Fruit fly (Drosophila melanogaster) whole organism, embryonic: Measurements from ENCODE around the gene CG14930.
A peak's percentile ranks its signal among the peaks of the same experiment; 100 is the strongest.

Experiments
- Atf3 ChIP-seq: fragments of 200-800 bp; sonication (Bioruptor generic); optimal IDR thresholded peaks from 3 replicates; lab custom pipeline; 2016; ENCODE audit warnings: missing biosample characterization, missing genetic modification characterization
- CG10274 ChIP-seq: fragments of 200-800 bp; sonication (Bioruptor generic); optimal IDR thresholded peaks from 3 replicates; lab custom pipeline; 2017; ENCODE audit warnings: missing biosample characterization, mild to moderate bottlenecking, missing genetic modification characterization
- CG10431 ChIP-seq: fragments of 200-800 bp; sonication (Bioruptor generic); optimal IDR thresholded peaks from 3 replicates; lab custom pipeline; 2018; ENCODE audit warnings: missing biosample characterization, mild to moderate bottlenecking, missing genetic modification characterization
- CG11723 ChIP-seq: fragments of 200-800 bp; sonication (Bioruptor generic); optimal IDR thresholded peaks from 2 replicates; lab custom pipeline; 2017; ENCODE audit warnings: missing biosample characterization, mild to moderate bottlenecking, missing genetic modification characterization
- CG13775 ChIP-seq: fragments of 200-800 bp; sonication (Bioruptor generic); optimal IDR thresholded peaks from 3 replicates; lab custom pipeline; 2017; ENCODE audit warnings: missing biosample characterization, mild to moderate bottlenecking, missing genetic modification characterization
- CG13894 ChIP-seq: fragments of 200-800 bp; sonication (Bioruptor generic); optimal IDR thresholded peaks from 3 replicates; lab custom pipeline; 2018; ENCODE audit warnings: missing biosample characterization, mild to moderate bottlenecking, missing genetic modification characterization, moderate library complexity
- CG1529 ChIP-seq: fragments of 200-800 bp; sonication (Bioruptor generic); optimal IDR thresholded peaks from 3 replicates; lab custom pipeline; 2018; ENCODE audit warnings: missing biosample characterization, missing genetic modification characterization
- CG15514 ChIP-seq: fragments of 200-800 bp; sonication (Bioruptor generic); optimal IDR thresholded peaks from 3 replicates; lab custom pipeline; 2017; ENCODE audit warnings: missing biosample characterization, missing genetic modification characterization, mild to moderate bottlenecking, moderate library complexity, missing genetic modification reagents
- CG17359 ChIP-seq: fragments of 200-800 bp; sonication (Bioruptor generic); optimal IDR thresholded peaks from 3 replicates; lab custom pipeline; 2018; ENCODE audit warnings: missing biosample characterization, mild to moderate bottlenecking, missing genetic modification characterization, moderate library complexity
- CG32772 ChIP-seq: fragments of 200-800 bp; sonication (Bioruptor generic); IDR thresholded peaks from 2 replicates; pipeline ENCODE4 v1.3.6; 2022; ENCODE audit warnings: missing biosample characterization, missing genetic modification characterization
- CG6272 ChIP-seq: fragments of 200-800 bp; sonication (Bioruptor generic); IDR thresholded peaks from 2 replicates; pipeline ENCODE4 v1.3.6; 2022; ENCODE audit warnings: missing biosample characterization, missing genetic modification characterization
- CG6765 ChIP-seq: fragments of 200-800 bp; sonication (Bioruptor generic); optimal IDR thresholded peaks from 3 replicates; lab custom pipeline; 2017; ENCODE audit warnings: missing biosample characterization, mild to moderate bottlenecking, missing genetic modification characterization
- CG7357 ChIP-seq: fragments of 200-800 bp; sonication (Bioruptor generic); IDR thresholded peaks from 3 replicates; pipeline ENCODE4 v1.3.6; 2022; ENCODE audit warnings: missing biosample characterization, missing genetic modification characterization
- CG9797 ChIP-seq: fragments of 200-800 bp; sonication (Bioruptor generic); optimal IDR thresholded peaks from 3 replicates; lab custom pipeline; 2018; ENCODE audit warnings: missing biosample characterization, mild to moderate bottlenecking, missing genetic modification characterization
- CG9876 ChIP-seq: fragments of 200-800 bp; sonication (Bioruptor generic); optimal IDR thresholded peaks from 2 replicates; lab custom pipeline; 2016; ENCODE audit warnings: missing biosample characterization, missing genetic modification characterization
- Chrac-16 ChIP-seq: fragments of 200-800 bp; sonication (Bioruptor generic); optimal IDR thresholded peaks from 3 replicates; lab custom pipeline; 2016; ENCODE audit warnings: missing biosample characterization, missing genetic modification characterization
- Deaf1 ChIP-seq: fragments of 200-800 bp; optimal IDR thresholded peaks from 3 replicates; lab custom pipeline; 2019; ENCODE audit warnings: missing biosample characterization, mild to moderate bottlenecking, missing genetic modification characterization, moderate library complexity
- Dp ChIP-seq: fragments of 200-800 bp; sonication (Bioruptor generic); optimal IDR thresholded peaks from 2 replicates; lab custom pipeline; 2018; ENCODE audit warnings: missing biosample characterization, mild to moderate bottlenecking, missing genetic modification characterization, moderate library complexity
- Gsc ChIP-seq: fragments of 200-800 bp; sonication (Bioruptor generic); IDR thresholded peaks from 2 replicates; pipeline ENCODE4 v1.3.6; 2022; ENCODE audit warnings: missing biosample characterization, missing genetic modification characterization
- HLH54F ChIP-seq: fragments of 200-800 bp; sonication (Bioruptor generic); optimal IDR thresholded peaks from 3 replicates; lab custom pipeline; 2016; ENCODE audit warnings: missing biosample characterization, missing genetic modification characterization
- Jarid2 ChIP-seq: fragments of 200-800 bp; sonication (Bioruptor generic); optimal IDR thresholded peaks from 3 replicates; lab custom pipeline; 2017; ENCODE audit warnings: mild to moderate bottlenecking, missing biosample characterization, missing genetic modification reagents, missing genetic modification characterization
- Lpt ChIP-seq: fragments of >200 bp; optimal IDR thresholded peaks from 2 replicates; lab custom pipeline; 2018; ENCODE audit warnings: missing biosample characterization, missing genetic modification characterization
- Mes4 ChIP-seq: fragments of 200-800 bp; sonication (Bioruptor generic); optimal IDR thresholded peaks from 2 replicates; lab custom pipeline; 2016; ENCODE audit warnings: missing biosample characterization, missing genetic modification characterization
- NK7.1 ChIP-seq: fragments of 200-800 bp; sonication (Bioruptor generic); optimal IDR thresholded peaks from 3 replicates; lab custom pipeline; 2016; ENCODE audit warnings: missing biosample characterization, missing genetic modification characterization
- Optix ChIP-seq: fragments of 200-800 bp; sonication (Bioruptor generic); IDR thresholded peaks from 3 replicates; pipeline ENCODE4 v1.3.6; 2022; ENCODE audit warnings: missing biosample characterization, missing genetic modification characterization
- Ssrp ChIP-seq: fragments of 200-800 bp; sonication (Bioruptor generic); optimal IDR thresholded peaks from 2 replicates; lab custom pipeline; 2018; ENCODE audit warnings: missing biosample characterization, mild to moderate bottlenecking, missing genetic modification characterization, moderate library complexity
- btn ChIP-seq: fragments of 200-800 bp; sonication (Bioruptor generic); optimal IDR thresholded peaks from 2 replicates; lab custom pipeline; 2016; ENCODE audit warnings: missing biosample characterization, missing genetic modification characterization
- cad ChIP-seq: fragments of >200 bp; optimal IDR thresholded peaks from 2 replicates; lab custom pipeline; 2017; ENCODE audit warnings: missing biosample characterization, missing genetic modification characterization
- caup ChIP-seq: fragments of 200-800 bp; sonication (Bioruptor generic); optimal IDR thresholded peaks from 3 replicates; lab custom pipeline; 2017; ENCODE audit warnings: missing biosample characterization, mild to moderate bottlenecking, missing genetic modification characterization, moderate library complexity; ENCODE audit not compliant: severe bottlenecking
- corto ChIP-seq: fragments of 200-800 bp; sonication (Bioruptor generic); optimal IDR thresholded peaks from 2 replicates; lab custom pipeline; 2016; ENCODE audit warnings: missing biosample characterization, mild to moderate bottlenecking, missing genetic modification characterization, moderate library complexity
- cwo ChIP-seq: fragments of 200-800 bp; sonication (Bioruptor generic); optimal IDR thresholded peaks from 3 replicates; lab custom pipeline; 2017; ENCODE audit warnings: missing biosample characterization, missing genetic modification characterization, mild to moderate bottlenecking, moderate library complexity, missing genetic modification reagents
- dmrt11E ChIP-seq: fragments of 200-800 bp; sonication (Bioruptor generic); optimal IDR thresholded peaks from 3 replicates; lab custom pipeline; 2018; ENCODE audit warnings: missing biosample characterization, mild to moderate bottlenecking, missing genetic modification characterization, moderate library complexity
- emc ChIP-seq: fragments of 200-800 bp; sonication (Bioruptor generic); optimal IDR thresholded peaks from 2 replicates; lab custom pipeline; 2016; ENCODE audit warnings: missing biosample characterization, missing genetic modification characterization
- eve ChIP-seq, 2 experiments: fragments of >200 bp; optimal IDR thresholded peaks; 2 replicates each; lab custom pipeline; 2017; ENCODE audit warnings: missing biosample characterization in 2 of 2, missing genetic modification characterization in 2 of 2
- eyg ChIP-seq: fragments of 200-800 bp; sonication (Bioruptor generic); optimal IDR thresholded peaks from 3 replicates; lab custom pipeline; 2016; ENCODE audit warnings: missing biosample characterization, missing genetic modification characterization
- fd64A ChIP-seq: fragments of 200-800 bp; sonication (Bioruptor generic); optimal IDR thresholded peaks from 3 replicates; lab custom pipeline; 2018; ENCODE audit warnings: missing biosample characterization, mild to moderate bottlenecking, missing genetic modification characterization
- lov ChIP-seq, 2 experiments: fragments of 200-800 bp in 1 of 2; fragments of >200 bp in 1 of 2; sonication (Bioruptor generic) in 1 of 2; IDR thresholded peaks in 1 of 2; optimal IDR thresholded peaks in 1 of 2; 2 replicates in 1 of 2; 3 replicates in 1 of 2; pipeline versions ENCODE4 v1.3.6 to Lab custom; 2017 to 2022; ENCODE audit warnings: missing biosample characterization in 1 of 2, missing genetic modification characterization in 1 of 2
- nerfin-1 ChIP-seq: fragments of 200-800 bp; sonication (Bioruptor generic); optimal IDR thresholded peaks from 3 replicates; lab custom pipeline; 2019; ENCODE audit warnings: missing biosample characterization, mild to moderate bottlenecking, missing genetic modification characterization, moderate library complexity
- org-1 ChIP-seq: fragments of 200-800 bp; sonication (Bioruptor generic); optimal IDR thresholded peaks from 2 replicates; lab custom pipeline; 2017; ENCODE audit warnings: missing biosample characterization, missing genetic modification characterization
- sc ChIP-seq, 3 experiments: fragments of >200 bp in 2 of 3; fragments of 200-800 bp in 1 of 3; sonication (Bioruptor generic) in 1 of 3; optimal IDR thresholded peaks; 2 replicates in 2 of 3; 3 replicates in 1 of 3; lab custom pipeline; 2017; ENCODE audit warnings: mild to moderate bottlenecking in 1 of 3, missing biosample characterization in 1 of 3, missing genetic modification characterization in 1 of 3, missing genetic modification reagents in 1 of 3
- sqz ChIP-seq: fragments of 200-800 bp; sonication (Bioruptor generic); optimal IDR thresholded peaks from 3 replicates; lab custom pipeline; 2018; ENCODE audit warnings: missing biosample characterization, mild to moderate bottlenecking, missing genetic modification characterization
- stwl ChIP-seq: fragments of 200-800 bp; sonication (Bioruptor generic); optimal IDR thresholded peaks from 3 replicates; lab custom pipeline; 2018; ENCODE audit warnings: missing biosample characterization, mild to moderate bottlenecking, missing genetic modification characterization, moderate library complexity
- tll ChIP-seq, 2 experiments: fragments of 200-800 bp in 1 of 2; fragments of >200 bp in 1 of 2; sonication (Bioruptor generic) in 1 of 2; optimal IDR thresholded peaks; 2 replicates each; lab custom pipeline; 2017 to 2019; ENCODE audit warnings: missing biosample characterization in 2 of 2, missing genetic modification characterization in 2 of 2, mild to moderate bottlenecking in 1 of 2, moderate library complexity in 1 of 2
- toy ChIP-seq: fragments of 200-800 bp; sonication (Bioruptor generic); IDR thresholded peaks from 2 replicates; pipeline ENCODE4 v1.3.6; 2022; ENCODE audit warnings: missing biosample characterization, missing genetic modification characterization
- trem ChIP-seq: fragments of 200-800 bp; optimal IDR thresholded peaks from 3 replicates; lab custom pipeline; 2019; ENCODE audit warnings: missing biosample characterization, mild to moderate bottlenecking, missing genetic modification characterization, moderate library complexity
- tx ChIP-seq: fragments of 200-800 bp; sonication (Bioruptor generic); optimal IDR thresholded peaks from 2 replicates; lab custom pipeline; 2016; ENCODE audit warnings: missing biosample characterization, missing genetic modification characterization
- usp ChIP-seq: fragments of >200 bp; optimal IDR thresholded peaks from 2 replicates; lab custom pipeline; 2017; ENCODE audit warnings: missing biosample characterization, missing genetic modification characterization
- vnd ChIP-seq: fragments of 200-800 bp; sonication (Bioruptor generic); IDR thresholded peaks from 3 replicates; pipeline ENCODE4 v1.3.6; 2022; ENCODE audit warnings: missing biosample characterization, missing genetic modification characterization; ENCODE audit not compliant: partially characterized antibody

Gene CG14930

DNA sequence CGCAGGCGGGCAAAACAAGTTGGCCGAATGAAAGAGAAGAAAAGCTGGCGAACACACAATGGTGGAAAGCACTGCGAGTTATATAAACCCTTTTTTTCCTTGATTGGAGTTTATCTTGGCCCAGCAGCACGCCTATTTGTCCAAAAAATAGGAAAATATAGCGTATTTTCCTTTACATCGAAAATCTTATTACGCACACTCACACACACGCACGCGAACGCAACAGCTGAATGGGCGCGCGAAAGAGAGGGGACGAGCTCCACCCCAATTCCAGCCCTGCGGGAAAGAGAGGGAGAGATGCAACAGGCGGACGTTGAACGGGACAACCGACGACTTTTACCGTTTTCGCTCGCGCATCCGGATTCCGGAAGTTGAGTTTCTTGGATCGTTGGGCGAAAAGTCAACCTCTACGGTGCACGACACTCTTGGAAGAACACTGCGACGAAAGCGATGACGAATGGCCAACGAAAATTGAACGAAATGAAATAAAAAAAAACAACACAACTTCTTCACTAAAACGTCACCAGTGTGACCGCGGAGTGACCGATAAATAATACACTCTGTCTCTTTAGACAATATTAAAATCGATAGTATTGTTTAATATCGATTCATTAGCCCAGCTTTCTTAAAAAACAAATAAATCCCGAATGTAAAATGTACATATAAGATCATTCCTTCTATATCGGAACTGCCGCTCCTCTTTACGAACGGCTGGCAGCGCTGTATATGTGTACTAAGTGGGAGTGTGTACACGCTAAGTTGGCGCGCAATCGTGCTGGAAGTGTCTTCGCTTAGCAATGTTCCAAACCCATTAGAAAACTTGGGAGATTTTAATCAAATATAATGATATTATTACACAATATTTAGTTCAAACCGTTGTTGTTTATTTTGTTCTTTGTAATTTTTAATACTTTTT is 4.3 kb downstream of the CG14930 start, which contains the start of the genes Dlg5 and CG4970 (continued):
- TF ChIP-seq CG6765 (no peak), trem (tag; lab: Kevin White, UChicago) (peak; percentile 93), caup (GFP tag; lab: Kevin White, UChicago) (no peak), Atf3 (GFP tag; lab: Kevin White, UChicago) (no peak), CG11723 (GFP tag; lab: Kevin White, UChicago) (no peak), Dp (GFP tag; lab: Kevin White, UChicago) (peak; percentile 64), tx (GFP tag; lab: Kevin White, UChicago) (no peak), Optix (GFP tag; lab: Robert Waterston, UW) (no peak), tll (GFP tag; optimal IDR thresholded peaks at IDR 0.05; lab: Kevin White, UChicago) (no peak), CG10274 (GFP tag; lab: Kevin White, UChicago) (no peak), CG9876 (GFP tag; lab: Kevin White, UChicago) (no peak), NK7.1 (GFP tag; lab: Kevin White, UChicago) (no peak), Mes4 (GFP tag; lab: Kevin White, UChicago) (no peak), org-1 (GFP tag; lab: Kevin White, UChicago) (no peak), cad (GFP tag; lab: Kevin White, UChicago) (no peak), fd64A (GFP tag; lab: Kevin White, UChicago) (no peak), eve (GFP tag; optimal IDR thresholded peaks at IDR 0.05; lab: Kevin White, UChicago) (no peak), cwo (GFP tag; lab: Kevin White, UChicago) (no peak), CG13775 (GFP tag; lab: Kevin White, UChicago) (peak; percentile 18), btn (GFP tag; lab: Kevin White, UChicago) (no peak), lov (optimal IDR thresholded peaks at IDR 0.05; lab: Kevin White, UChicago) (no peak), lov (GFP tag; IDR thresholded peaks at IDR 0.05; lab: Robert Waterston, UW) (no peak), stwl (tag; lab: Kevin White, UChicago) (peak; percentile 69), usp (GFP tag; lab: Kevin White, UChicago) (no peak), HLH54F (GFP tag; lab: Kevin White, UChicago) (no peak), Chrac-16 (GFP tag; lab: Kevin White, UChicago) (no peak), CG1529 (no peak), Lpt (GFP tag; lab: Kevin White, UChicago) (no peak), CG17359 (tag; lab: Kevin White, UChicago) (no peak), Jarid2 (GFP tag; lab: Kevin White, UChicago) (no peak), toy (GFP tag; lab: Robert Waterston, UW) (no peak), CG15514 (GFP tag; lab: Kevin White, UChicago) (peak; percentile 80), Ssrp (tag; lab: Kevin White, UChicago) (no peak), CG6272 (GFP tag; lab: Robert Waterston, UW) (no peak), vnd (GFP tag; lab: Robert Waterston, UW) (peak; percentile 55), dmrt11E (no peak), nerfin-1 (tag; lab: Kevin White, UChicago) (no peak), eyg (GFP tag; lab: Kevin White, UChicago) (no peak), sc (optimal IDR thresholded peaks at IDR 0.05; lab: Kevin White, UChicago) (no peak), sc (GFP tag; optimal IDR thresholded peaks at IDR 0.05; lab: Kevin White, UChicago) (no peak), Deaf1 (peak; percentile 10), CG9797 (GFP tag; lab: Kevin White, UChicago) (peak; percentile 72), corto (GFP tag; lab: Kevin White, UChicago) (no peak), CG32772 (GFP tag; lab: Robert Waterston, UW) (peak; percentile 56; the same call in 1 of the 2 replicates), Gsc (GFP tag; lab: Robert Waterston, UW) (no peak), CG7357 (GFP tag; lab: Robert Waterston, UW) (no peak), sqz (no peak), CG10431 (GFP tag; lab: Kevin White, UChicago) (no peak), emc (GFP tag; lab: Kevin White, UChicago) (no peak), CG13894 (tag; lab: Kevin White, UChicago) (peak; percentile 68)
